Fruit fly (Drosophila melanogaster) whole organism, adult: ENCODE results near the gene CG43346.

Source experiments
- CG11617 ChIP-seq: fragments of 200-800 bp; sonication (Bioruptor generic); optimal IDR thresholded peaks from 2 replicates; lab custom pipeline; 2017; ENCODE audit warnings: mild to moderate bottlenecking, missing biosample characterization, missing genetic modification reagents, missing genetic modification characterization
- CG14711 ChIP-seq: fragments of 200-800 bp; sonication (Bioruptor generic); optimal IDR thresholded peaks from 2 replicates; lab custom pipeline; 2018; ENCODE audit warnings: missing biosample characterization, mild to moderate bottlenecking, missing genetic modification characterization, moderate library complexity
- CG1620 ChIP-seq: fragments of 200-800 bp; sonication (Bioruptor generic); optimal IDR thresholded peaks from 2 replicates; lab custom pipeline; 2016; ENCODE audit warnings: missing biosample characterization, missing genetic modification characterization
- CG7101 ChIP-seq: fragments of 200-800 bp; sonication (Bioruptor generic); optimal IDR thresholded peaks from 2 replicates; lab custom pipeline; 2018; ENCODE audit warnings: missing biosample characterization, mild to moderate bottlenecking, missing genetic modification characterization, moderate library complexity
- Hr96 ChIP-seq: fragments of 200-800 bp; sonication (Bioruptor generic); optimal IDR thresholded peaks from 2 replicates; lab custom pipeline; 2016; ENCODE audit warnings: missing biosample characterization, missing genetic modification characterization
- Mnt ChIP-seq: fragments of 200-800 bp; sonication (Bioruptor generic); optimal IDR thresholded peaks from 2 replicates; lab custom pipeline; 2016; ENCODE audit warnings: missing biosample characterization, mild to moderate bottlenecking, missing genetic modification characterization
- bab1 ChIP-seq: fragments of 200-800 bp; sonication (Bioruptor generic); optimal IDR thresholded peaks from 3 replicates; lab custom pipeline; 2019; ENCODE audit warnings: missing biosample characterization, mild to moderate bottlenecking, missing genetic modification characterization, moderate library complexity
- cnc ChIP-seq, 2 experiments: fragments of >200 bp; optimal IDR thresholded peaks; 2 replicates each; lab custom pipeline; 2017
- toe ChIP-seq: fragments of 200-800 bp; sonication (Bioruptor generic); optimal IDR thresholded peaks from 2 replicates; lab custom pipeline; 2016; ENCODE audit warnings: missing biosample characterization, missing genetic modification characterization

DNA sequence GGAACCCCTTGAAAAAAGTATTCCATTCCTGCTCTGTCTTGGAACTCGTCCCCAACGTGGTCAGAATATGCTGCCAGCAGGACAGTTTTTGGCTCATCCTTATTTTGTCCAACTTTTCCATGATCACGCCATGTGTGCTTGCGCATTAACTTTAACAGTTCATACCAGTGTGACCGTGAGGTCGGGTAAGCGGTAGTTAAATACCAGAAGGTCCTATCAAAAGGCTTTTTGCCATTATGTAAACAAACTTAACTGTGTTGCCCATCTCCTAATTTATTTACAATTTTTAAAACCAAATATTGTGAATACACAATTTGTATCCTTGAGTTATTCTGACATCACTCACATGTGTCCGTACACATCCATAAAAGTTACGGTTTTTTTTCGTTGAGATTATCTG is 20.1 kb downstream of the CG43346 start, which contains the start of gene del:
- TF ChIP-seq CG7101 (tag; lab: Kevin White, UChicago) = no peak
- TF ChIP-seq Hr96 (GFP tag; lab: Kevin White, UChicago) = no peak
- no peak for TF ChIP-seq Mnt (GFP tag; lab: Kevin White, UChicago)
- TF ChIP-seq CG1620 (GFP tag; lab: Kevin White, UChicago) = no peak
- no peak for TF ChIP-seq cnc (optimal IDR thresholded peaks at IDR 0.05; lab: Kevin White, UChicago)
- TF ChIP-seq CG14711 (tag; lab: Kevin White, UChicago) = no peak
- TF ChIP-seq bab1 (GFP tag; lab: Kevin White, UChicago) = no peak
- no peak for TF ChIP-seq toe (GFP tag; lab: Kevin White, UChicago)
- no peak for TF ChIP-seq CG11617 (GFP tag; lab: Kevin White, UChicago)
